Fruit fly (Drosophila melanogaster) whole organism: Measurements from ENCODE around the gene Eh.

ENCODE experiments used
- EcR ChIP-seq, 2 experiments: fragments of >200 bp; optimal IDR thresholded peaks; 2 replicates each; lab custom pipeline; 2017; ENCODE audit warnings: missing biosample characterization in 2 of 2, missing genetic modification characterization in 2 of 2, missing genetic modification reagents in 2 of 2
- pan ChIP-seq: fragments of >200 bp; optimal IDR thresholded peaks from 2 replicates; lab custom pipeline; 2017
- usp ChIP-seq: fragments of >200 bp; optimal IDR thresholded peaks from 2 replicates; lab custom pipeline; 2017; ENCODE audit warnings: missing biosample characterization, missing genetic modification characterization, mixed read lengths

dm6 chr3R:17447615-17448014 is 1.0 kb downstream of the Eh start:
- TF ChIP-seq usp (GFP tag; lab: Kevin White, UChicago): no peak
- TF ChIP-seq pan: no peak
- TF ChIP-seq EcR (GFP tag; optimal IDR thresholded peaks at IDR 0.05; lab: Kevin White, UChicago): no peak
